Fruit fly (Drosophila melanogaster): ENCODE data around the gene Oatp30B.

DNA sequence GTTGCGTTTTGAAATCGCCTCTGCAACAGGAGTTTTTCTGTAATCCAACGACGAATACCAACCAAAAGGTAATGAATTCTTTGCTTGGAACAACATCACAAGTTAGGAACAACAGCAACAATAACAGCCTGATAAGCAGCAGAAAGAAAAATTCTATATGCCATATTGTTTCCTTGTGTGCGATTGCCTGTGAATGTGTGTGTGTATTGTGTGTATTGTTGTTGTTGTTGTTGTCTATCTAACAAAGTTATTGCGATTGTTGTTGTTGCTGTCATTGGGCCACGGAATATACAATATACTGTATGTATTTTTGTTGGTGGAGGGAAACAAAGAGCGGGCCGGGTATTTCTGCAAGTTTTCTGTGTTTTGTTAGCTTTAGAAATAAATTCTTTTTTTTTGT is 48.1 kb downstream of the Oatp30B start:
- no peak for TF ChIP-seq fru (GFP tag; optimal IDR thresholded peaks at IDR 0.05)
- no peak for TF ChIP-seq pan (optimal IDR thresholded peaks at IDR 0.05)
- no peak for TF ChIP-seq lola (GFP tag; optimal IDR thresholded peaks at IDR 0.05)
- no peak for TF ChIP-seq CG9705 (GFP tag; optimal IDR thresholded peaks at IDR 0.05)
- TF ChIP-seq HLH106 (tag; optimal IDR thresholded peaks at IDR 0.05): no peak
- TF ChIP-seq sage (GFP tag; optimal IDR thresholded peaks at IDR 0.05): no peak
- no peak for TF ChIP-seq Myc (optimal IDR thresholded peaks at IDR 0.05)
- TF ChIP-seq rgr (GFP tag; optimal IDR thresholded peaks at IDR 0.05): no peak
- TF ChIP-seq h (GFP tag; optimal IDR thresholded peaks at IDR 0.05): no peak
- TF ChIP-seq ey (GFP tag; optimal IDR thresholded peaks at IDR 0.05): no peak
- no peak for TF ChIP-seq Hnf4 (GFP tag; optimal IDR thresholded peaks at IDR 0.05)
- no peak for TF ChIP-seq usp (GFP tag; optimal IDR thresholded peaks at IDR 0.05)
- TF ChIP-seq Dfd (GFP tag; optimal IDR thresholded peaks at IDR 0.05): no peak
